Worm (Caenorhabditis elegans) whole organism, L1 larva: ENCODE results near the gene cyp-33C5.

Source experiments
- C16A3.4 ChIP-seq: fragments of 150-350 bp; optimal IDR thresholded peaks from 2 replicates; lab custom pipeline; 2014; ENCODE audit warnings: missing biosample characterization, missing genetic modification characterization
- C34B4.2 ChIP-seq: sonication (generic microtip); optimal IDR thresholded peaks from 2 replicates; lab custom pipeline; 2017; ENCODE audit warnings: mild to moderate bottlenecking, missing genetic modification characterization, missing compliant biosample characterization
- F16B12.6 ChIP-seq: fragments of 150-350 bp; optimal IDR thresholded peaks from 2 replicates; lab custom pipeline; 2014; ENCODE audit warnings: missing biosample characterization, missing genetic modification characterization
- aly-2 ChIP-seq: fragments of 150-350 bp; optimal IDR thresholded peaks from 2 replicates; lab custom pipeline; 2014; ENCODE audit warnings: missing biosample characterization, missing genetic modification characterization
- ama-1 ChIP-seq: fragments of 150-350 bp; optimal IDR thresholded peaks from 2 replicates; lab custom pipeline; 2014
- blmp-1 ChIP-seq: fragments of 150-350 bp; optimal IDR thresholded peaks from 2 replicates; lab custom pipeline; 2014; ENCODE audit warnings: missing biosample characterization, missing genetic modification characterization
- ceh-8 ChIP-seq: fragments of 200-800 bp; sonication (Bioruptor generic); optimal IDR thresholded peaks from 2 replicates; lab custom pipeline; 2018; ENCODE audit warnings: mild to moderate bottlenecking, missing genetic modification characterization, moderate library complexity, missing compliant biosample characterization
- ceh-90 ChIP-seq: sonication (generic microtip); optimal IDR thresholded peaks from 2 replicates; lab custom pipeline; 2016; ENCODE audit warnings: missing genetic modification characterization, missing compliant biosample characterization
- dsc-1 ChIP-seq: sonication (generic microtip); optimal IDR thresholded peaks from 2 replicates; lab custom pipeline; 2016; ENCODE audit warnings: mild to moderate bottlenecking, missing genetic modification characterization, missing compliant biosample characterization
- efl-3 ChIP-seq: fragments of 200-800 bp; sonication (Bioruptor generic); optimal IDR thresholded peaks from 2 replicates; lab custom pipeline; 2018; ENCODE audit warnings: mild to moderate bottlenecking, missing genetic modification characterization, missing compliant biosample characterization
- ets-5 ChIP-seq: fragments of 200-800 bp; sonication (Bioruptor generic); IDR thresholded peaks from 2 replicates; pipeline ENCODE4 v1.3.6; 2022; ENCODE audit warnings: missing genetic modification characterization, missing compliant biosample characterization
- fkh-4 ChIP-seq: sonication (generic microtip); optimal IDR thresholded peaks from 2 replicates; lab custom pipeline; 2016; ENCODE audit warnings: missing compliant biosample characterization, missing genetic modification characterization, borderline replicate concordance
- fkh-8 ChIP-seq: sonication (generic microtip); optimal IDR thresholded peaks from 2 replicates; lab custom pipeline; 2016; ENCODE audit warnings: mild to moderate bottlenecking, missing genetic modification characterization, missing compliant biosample characterization
- hlh-4 ChIP-seq: sonication (generic microtip); optimal IDR thresholded peaks from 2 replicates; lab custom pipeline; 2016; ENCODE audit warnings: mild to moderate bottlenecking, missing genetic modification characterization, missing compliant biosample characterization
- isw-1 ChIP-seq: fragments of 200-800 bp; sonication (Bioruptor generic); IDR thresholded peaks from 2 replicates; pipeline ENCODE4 v1.3.6; 2022; ENCODE audit warnings: missing genetic modification characterization, missing compliant biosample characterization
- jun-1 ChIP-seq: fragments of 150-350 bp; optimal IDR thresholded peaks from 2 replicates; lab custom pipeline; 2014; ENCODE audit warnings: missing biosample characterization, missing genetic modification reagents, missing genetic modification characterization
- lin-13 ChIP-seq: fragments of 150-350 bp; optimal IDR thresholded peaks from 2 replicates; lab custom pipeline; 2014; ENCODE audit warnings: missing biosample characterization, missing genetic modification reagents, missing genetic modification characterization
- lin-35 ChIP-seq, 2 experiments: fragments of 150-350 bp; optimal IDR thresholded peaks; 2 replicates each; lab custom pipeline; 2014; ENCODE audit warnings: missing biosample characterization in 2 of 2, missing genetic modification characterization in 2 of 2, missing genetic modification reagents in 2 of 2
- lir-3 ChIP-seq: sonication (generic microtip); optimal IDR thresholded peaks from 2 replicates; lab custom pipeline; 2016; ENCODE audit warnings: mild to moderate bottlenecking, missing genetic modification characterization, moderate library complexity, missing compliant biosample characterization; ENCODE audit not compliant: poor library complexity
- mab-9 ChIP-seq: fragments of 200-800 bp; sonication (Bioruptor generic); IDR thresholded peaks from 2 replicates; pipeline ENCODE4 v1.3.6; 2022; ENCODE audit warnings: missing genetic modification reagents, missing genetic modification characterization, missing compliant biosample characterization
- mep-1 ChIP-seq: fragments of 150-350 bp; optimal IDR thresholded peaks from 2 replicates; lab custom pipeline; 2014; ENCODE audit warnings: missing biosample characterization, missing genetic modification characterization
- nhr-11 ChIP-seq: fragments of 150-350 bp; optimal IDR thresholded peaks from 2 replicates; lab custom pipeline; 2014; ENCODE audit warnings: missing biosample characterization, missing genetic modification characterization
- nhr-12 ChIP-seq: sonication (generic microtip); optimal IDR thresholded peaks from 2 replicates; lab custom pipeline; 2017; ENCODE audit warnings: missing biosample characterization, missing genetic modification characterization
- nhr-237 ChIP-seq: fragments of 150-350 bp; optimal IDR thresholded peaks from 2 replicates; lab custom pipeline; 2014; ENCODE audit warnings: missing biosample characterization, missing genetic modification characterization
- nhr-28 ChIP-seq: fragments of 150-350 bp; optimal IDR thresholded peaks from 2 replicates; lab custom pipeline; 2014; ENCODE audit warnings: missing biosample characterization, missing genetic modification characterization
- nhr-47 ChIP-seq: sonication (generic microtip); optimal IDR thresholded peaks from 2 replicates; lab custom pipeline; 2016; ENCODE audit warnings: mild to moderate bottlenecking, missing genetic modification characterization, moderate library complexity, missing compliant biosample characterization
- nhr-76 ChIP-seq: sonication (generic microtip); optimal IDR thresholded peaks from 2 replicates; lab custom pipeline; 2017; ENCODE audit warnings: missing biosample characterization, missing genetic modification characterization
- nhr-85 ChIP-seq: sonication (generic microtip); peaks from one replicate; lab custom pipeline; 2016; ENCODE audit warnings: missing genetic modification characterization, inconsistent platforms, missing compliant biosample characterization
- nhr-90 ChIP-seq: sonication (generic microtip); optimal IDR thresholded peaks from 2 replicates; lab custom pipeline; 2016; ENCODE audit warnings: mild to moderate bottlenecking, missing genetic modification characterization, missing compliant biosample characterization; ENCODE audit not compliant: poor library complexity
- pag-3 ChIP-seq: sonication (generic microtip); optimal IDR thresholded peaks from 2 replicates; lab custom pipeline; 2017; ENCODE audit warnings: missing genetic modification characterization, mild to moderate bottlenecking, missing compliant biosample characterization, antibody characterized with exemption, borderline replicate concordance; ENCODE audit not compliant: insufficient read depth
- pqm-1 ChIP-seq: sonication (generic microtip); optimal IDR thresholded peaks from 3 replicates; lab custom pipeline; 2017; ENCODE audit warnings: missing biosample characterization, missing genetic modification characterization
- rnt-1 ChIP-seq: sonication (generic microtip); optimal IDR thresholded peaks from 2 replicates; lab custom pipeline; 2016; ENCODE audit warnings: mild to moderate bottlenecking, missing genetic modification characterization, moderate library complexity, missing compliant biosample characterization
- snpc-4 ChIP-seq: fragments of 150-350 bp; optimal IDR thresholded peaks from 2 replicates; lab custom pipeline; 2014; ENCODE audit warnings: missing biosample characterization, missing genetic modification characterization
- snu-23 ChIP-seq: sonication (generic microtip); optimal IDR thresholded peaks from 2 replicates; lab custom pipeline; 2016; ENCODE audit warnings: missing genetic modification characterization, missing compliant biosample characterization
- sup-37 ChIP-seq: fragments of 200-800 bp; sonication (Bioruptor generic); optimal IDR thresholded peaks from 2 replicates; lab custom pipeline; 2018; ENCODE audit warnings: mild to moderate bottlenecking, missing genetic modification characterization, missing compliant biosample characterization
- swsn-7 ChIP-seq: sonication (generic microtip); optimal IDR thresholded peaks from 2 replicates; lab custom pipeline; 2016; ENCODE audit warnings: missing genetic modification characterization, missing compliant biosample characterization
- tlp-1 ChIP-seq: fragments of 150-350 bp; optimal IDR thresholded peaks from 2 replicates; lab custom pipeline; 2014; ENCODE audit warnings: missing biosample characterization, missing genetic modification characterization
- unc-130 ChIP-seq: fragments of 150-350 bp; optimal IDR thresholded peaks from 2 replicates; lab custom pipeline; 2017; ENCODE audit warnings: missing biosample characterization, missing genetic modification characterization, inconsistent platforms
- unc-62 ChIP-seq: fragments of 150-350 bp; optimal IDR thresholded peaks from 2 replicates; lab custom pipeline; 2014; ENCODE audit warnings: missing biosample characterization, missing genetic modification reagents, missing genetic modification characterization
- unc-86 ChIP-seq: sonication (generic microtip); optimal IDR thresholded peaks from 2 replicates; lab custom pipeline; 2016; ENCODE audit warnings: missing genetic modification characterization, missing compliant biosample characterization
- xbp-1 ChIP-seq: sonication (generic microtip); optimal IDR thresholded peaks from 2 replicates; lab custom pipeline; 2016; ENCODE audit warnings: missing genetic modification characterization, missing compliant biosample characterization
- ztf-4 ChIP-seq: fragments of 150-350 bp; optimal IDR thresholded peaks from 2 replicates; lab custom pipeline; 2014; ENCODE audit warnings: missing biosample characterization, missing genetic modification characterization

Gene cyp-33C5

ce11 chrV:2204080-2204479 is 40.7 kb upstream of the cyp-33C5 start, which contains the start of gene cyp-33C12:
cyp-33C12 (minus strand) TSS chrV:2204400.
- no peak for TF ChIP-seq isw-1
- TF ChIP-seq dsc-1 (tag; lab: Kevin White, UChicago): peak; percentile 91
- no peak for TF ChIP-seq lin-35 (GFP tag; optimal IDR thresholded peaks at IDR 0.05; lab: Kevin White, UChicago)
- no peak for TF ChIP-seq unc-86 (tag; lab: Kevin White, UChicago)
- no peak for TF ChIP-seq mep-1
- TF ChIP-seq lir-3: no peak
- TF ChIP-seq C34B4.2 (tag; lab: Kevin White, UChicago): no peak
- TF ChIP-seq snu-23: no peak
- no peak for TF ChIP-seq ama-1 (lab: Kevin White, UChicago)
- TF ChIP-seq unc-62 (GFP tag; lab: Kevin White, UChicago): no peak
- no peak for TF ChIP-seq nhr-76
- TF ChIP-seq fkh-4 (tag; lab: Kevin White, UChicago): peak; percentile 71
- TF ChIP-seq blmp-1 (tag; lab: Kevin White, UChicago): no peak
- TF ChIP-seq ceh-8 (GFP tag; lab: Kevin White, UChicago): no peak
- no peak for TF ChIP-seq rnt-1 (tag; lab: Kevin White, UChicago)
- no peak for TF ChIP-seq nhr-47 (tag; lab: Kevin White, UChicago)
- no peak for TF ChIP-seq xbp-1 (tag; lab: Kevin White, UChicago)
- TF ChIP-seq pqm-1 (tag; lab: Kevin White, UChicago): no peak

ce11 chrV:2206181-2206580 is 38.6 kb upstream of the cyp-33C5 start, which contains the start of gene srt-40:
srt-40 (minus strand) TSS chrV:2206281.
- TF ChIP-seq aly-2 (tag; lab: Kevin White, UChicago) (no peak), pag-3 (tag; lab: Kevin White, UChicago) (no peak), tlp-1 (no peak), C16A3.4 (tag; lab: Kevin White, UChicago) (no peak), unc-130 (no peak), jun-1 (tag; lab: Kevin White, UChicago) (no peak), nhr-237 (tag; lab: Kevin White, UChicago) (no peak), hlh-4 (tag; lab: Kevin White, UChicago) (no peak), swsn-7 (no peak), ztf-4 (no peak), fkh-8 (no peak), nhr-11 (tag; lab: Kevin White, UChicago) (no peak), nhr-90 (tag; lab: Kevin White, UChicago) (no peak), mab-9 (no peak), ama-1 (lab: Kevin White, UChicago) (no peak), unc-62 (GFP tag; lab: Kevin White, UChicago) (no peak), fkh-4 (tag; lab: Kevin White, UChicago) (no peak), mep-1 (no peak), isw-1 (no peak), sup-37 (no peak)
- TF ChIP-seq, all 84 proteins: peak for 0

- TF ChIP-seq nhr-28: no peak
- TF ChIP-seq F16B12.6 (tag; lab: Kevin White, UChicago): no peak
- TF ChIP-seq ztf-4: no peak
- no peak for TF ChIP-seq snu-23
- no peak for TF ChIP-seq ceh-90
- TF ChIP-seq nhr-12 (tag; lab: Kevin White, UChicago): no peak
- TF ChIP-seq mab-9: no peak
- no peak for TF ChIP-seq ama-1 (lab: Kevin White, UChicago)
- TF ChIP-seq nhr-85 (tag; lab: Kevin White, UChicago): no peak
- no peak for TF ChIP-seq efl-3
- no peak for TF ChIP-seq ets-5 (GFP tag; lab: Robert Waterston, UW)
- TF ChIP-seq pqm-1 (tag; lab: Kevin White, UChicago): no peak
- no peak for TF ChIP-seq aly-2 (tag; lab: Kevin White, UChicago)
- no peak for TF ChIP-seq lin-13 (GFP tag; lab: Kevin White, UChicago)
- no peak for TF ChIP-seq snpc-4
- no peak for TF ChIP-seq C34B4.2 (tag; lab: Kevin White, UChicago)
These were observed 38.0 kb upstream of the cyp-33C5 start, which contains the start of gene svh-11 for ce11 chrV:2206801-2207200. svh-11 (plus strand) TSS chrV:2207101.
